Worm (Caenorhabditis elegans) whole organism, dauer: ENCODE data around the gene hmg-1.1.

Source experiments
- unc-62 ChIP-seq: sonication (generic microtip); optimal IDR thresholded peaks from 2 replicates; lab custom pipeline; 2017; ENCODE audit warnings: missing biosample characterization, missing genetic modification reagents, missing genetic modification characterization

hmg-1.1 gene

ce11 chrII:14250147-14250965, at the start of gene hmg-1.1:
Gene hmg-1.1 (plus strand): TSS chrII:14250695.
- no peak for TF ChIP-seq unc-62 (GFP tag; lab: Kevin White, UChicago)

- no peak for TF ChIP-seq unc-62 (GFP tag; lab: Kevin White, UChicago)
Observed at ce11 chrII:14205335-14205734, 45.2 kb upstream of the hmg-1.1 start, which contains the start of gene ace-3. Gene ace-3 (plus strand): TSS chrII:14205635.

ce11 chrII:14206211-14206610, 44.3 kb upstream of the hmg-1.1 start:
- no peak for TF ChIP-seq unc-62 (GFP tag; lab: Kevin White, UChicago)

- no peak for TF ChIP-seq unc-62 (GFP tag; lab: Kevin White, UChicago)
Observed at ce11 chrII:14211118-14211517, 39.4 kb upstream of the hmg-1.1 start, which contains the start of gene hot-7. Gene hot-7 (plus strand): TSS chrII:14211418.

ce11 chrII:14214109-14214508, 36.4 kb upstream of the hmg-1.1 start, which contains the start of gene Y48B6A.10:
Gene Y48B6A.10 (plus strand): TSS chrII:14214409.
- no peak for TF ChIP-seq unc-62 (GFP tag; lab: Kevin White, UChicago)

ce11 chrII:14218142-14218541, 32.4 kb upstream of the hmg-1.1 start:
- no peak for TF ChIP-seq unc-62 (GFP tag; lab: Kevin White, UChicago)

- no peak for TF ChIP-seq unc-62 (GFP tag; lab: Kevin White, UChicago)
Observed at ce11 chrII:14226175-14226574, 24.3 kb upstream of the hmg-1.1 start, which contains the start of gene Y48B6A.13. Gene Y48B6A.13 (minus strand): TSS chrII:14226275.

ce11 chrII:14230075-14230474, 20.4 kb upstream of the hmg-1.1 start:
- no peak for TF ChIP-seq unc-62 (GFP tag; lab: Kevin White, UChicago)

ce11 chrII:14230938-14231337, 19.6 kb upstream of the hmg-1.1 start:
- no peak for TF ChIP-seq unc-62 (GFP tag; lab: Kevin White, UChicago)

- TF ChIP-seq unc-62 (GFP tag; lab: Kevin White, UChicago): no peak
Observed at ce11 chrII:14233879-14234278, 16.6 kb upstream of the hmg-1.1 start, which contains the start of gene men-1. Gene men-1 (minus strand): TSS chrII:14234120.

- no peak for TF ChIP-seq unc-62 (GFP tag; lab: Kevin White, UChicago)
Observed at ce11 chrII:14234375-14235102, 16.0 kb upstream of the hmg-1.1 start.

- no peak for TF ChIP-seq unc-62 (GFP tag; lab: Kevin White, UChicago)
Observed at ce11 chrII:14236569-14236968, 13.9 kb upstream of the hmg-1.1 start.

- no peak for TF ChIP-seq unc-62 (GFP tag; lab: Kevin White, UChicago)
Observed at ce11 chrII:14237245-14237806, 13.2 kb upstream of the hmg-1.1 start.

- TF ChIP-seq unc-62 (GFP tag; lab: Kevin White, UChicago): no peak
Observed at ce11 chrII:14239924-14240323, 10.6 kb upstream of the hmg-1.1 start.

ce11 chrII:14242259-14242658, 8.2 kb upstream of the hmg-1.1 start:
- TF ChIP-seq unc-62 (GFP tag; lab: Kevin White, UChicago): no peak

- no peak for TF ChIP-seq unc-62 (GFP tag; lab: Kevin White, UChicago)
Observed at ce11 chrII:14243503-14243902, 7.0 kb upstream of the hmg-1.1 start, which contains the start of gene jmjd-2. Gene jmjd-2 (minus strand): TSS chrII:14243603.
